Worm (Caenorhabditis elegans) whole organism, early embryonic: ENCODE results near the gene nuaf-3.

Experiments
- ama-1 ChIP-seq: fragments of 150-350 bp; optimal IDR thresholded peaks from 2 replicates; lab custom pipeline; 2014
- ceh-13 ChIP-seq: fragments of 200-800 bp; sonication (Bioruptor generic); optimal IDR thresholded peaks from 2 replicates; lab custom pipeline; 2018; ENCODE audit warnings: mild to moderate bottlenecking, missing genetic modification characterization, missing compliant biosample characterization
- ceh-36 ChIP-seq: sonication (generic microtip); optimal IDR thresholded peaks from 2 replicates; lab custom pipeline; 2016; ENCODE audit warnings: missing genetic modification characterization, inconsistent platforms, missing compliant biosample characterization
- scrt-1 ChIP-seq: fragments of 200-800 bp; sonication (Bioruptor generic); IDR thresholded peaks from 2 replicates; pipeline ENCODE4 v1.3.6; 2022; ENCODE audit warnings: missing genetic modification characterization, missing compliant biosample characterization
- sea-1 ChIP-seq: fragments of 200-800 bp; sonication (Bioruptor generic); conservative IDR thresholded peaks from 2 replicates; pipeline ENCODE4 v1.3.6; 2022; ENCODE audit warnings: missing genetic modification characterization, missing compliant biosample characterization
- tbx-11 ChIP-seq: fragments of 200-800 bp; sonication (Bioruptor generic); IDR thresholded peaks from 2 replicates; pipeline ENCODE4 v1.3.6; 2022; ENCODE audit warnings: missing genetic modification characterization, missing compliant biosample characterization
- tra-4 ChIP-seq: sonication (generic microtip); optimal IDR thresholded peaks from 2 replicates; lab custom pipeline; 2017; ENCODE audit warnings: missing genetic modification characterization, missing compliant biosample characterization

DNA sequence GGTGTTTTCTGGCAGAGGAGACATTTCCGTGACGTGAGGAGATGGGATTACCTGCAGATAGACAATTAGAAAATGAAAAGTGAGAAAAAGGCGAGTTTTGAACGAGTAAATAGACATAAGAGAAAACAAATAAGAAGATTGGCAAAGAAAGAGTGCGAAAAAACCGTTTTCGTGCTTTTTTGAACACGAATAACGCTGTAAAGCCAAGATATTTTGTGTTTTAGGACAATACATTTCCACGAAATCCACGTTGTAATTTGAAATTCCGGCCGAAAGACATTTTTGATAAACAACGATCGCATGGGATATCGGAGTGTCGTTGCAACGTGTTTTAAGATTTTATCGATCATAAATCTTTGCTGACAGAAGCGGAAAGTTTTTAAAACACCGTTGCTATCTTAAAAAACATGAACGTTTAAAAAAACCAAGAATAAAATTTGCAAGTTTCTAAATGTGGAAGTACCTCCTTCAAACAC, 26.7 kb downstream of the nuaf-3 start, which contains the start of gene adk-1:
- TF ChIP-seq scrt-1 (GFP tag; lab: Robert Waterston, UW) (no peak), ceh-36 (tag; lab: Kevin White, UChicago) (no peak), tbx-11 (no peak), ama-1 (lab: Kevin White, UChicago) (no peak), sea-1 (GFP tag; lab: Robert Waterston, UW) (no peak), ceh-13 (GFP tag; lab: Kevin White, UChicago) (no peak), tra-4 (tag; lab: Kevin White, UChicago) (no peak)
